Worm (Caenorhabditis elegans) whole organism, L2 larva: ENCODE results near the gene aptf-3.

ENCODE experiments used
- C34F6.9 ChIP-seq: fragments of 150-350 bp; optimal IDR thresholded peaks from 2 replicates; lab custom pipeline; 2014; ENCODE audit warnings: missing biosample characterization, missing genetic modification characterization
- ama-1 ChIP-seq: fragments of 150-350 bp; optimal IDR thresholded peaks from 2 replicates; lab custom pipeline; 2018; ENCODE audit warnings: inconsistent platforms
- elt-3 ChIP-seq: sonication (generic microtip); optimal IDR thresholded peaks from 2 replicates; lab custom pipeline; 2017; ENCODE audit warnings: missing biosample characterization, missing genetic modification characterization
- zag-1 ChIP-seq: fragments of 150-350 bp; optimal IDR thresholded peaks from 2 replicates; lab custom pipeline; 2014; ENCODE audit warnings: missing biosample characterization, missing genetic modification characterization

DNA sequence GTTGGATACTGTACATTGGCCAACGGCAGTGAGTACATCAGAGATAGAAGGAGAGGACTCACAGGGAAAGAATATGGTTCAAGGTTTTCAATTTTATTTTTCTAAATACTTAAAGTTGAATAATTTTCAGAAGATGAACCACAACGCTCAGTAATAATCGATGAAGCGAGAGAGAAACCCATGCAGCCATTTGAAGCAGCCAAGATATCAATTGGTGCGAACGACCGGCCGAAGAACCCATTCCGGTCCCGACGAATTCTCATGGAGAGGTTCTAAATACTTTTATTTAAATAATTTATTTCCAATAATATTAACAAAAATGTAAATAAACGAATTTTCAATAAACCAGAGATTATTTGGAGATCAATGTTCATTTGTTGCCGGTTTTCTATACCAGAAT is 6.2 kb downstream of the aptf-3 start, which contains the start of gene pigg-1:
- TF ChIP-seq ama-1 (lab: Kevin White, UChicago) (no peak), elt-3 (tag; lab: Kevin White, UChicago) (no peak), C34F6.9 (tag; lab: Kevin White, UChicago) (no peak), zag-1 (tag; lab: Kevin White, UChicago) (no peak)
